Fruit fly (Drosophila melanogaster) whole organism: ENCODE measurements around the gene Uggt.

Experiments used
- CG8478 ChIP-seq: fragments of >200 bp; optimal IDR thresholded peaks from 2 replicates; lab custom pipeline; 2018; ENCODE audit warnings: inconsistent platforms
- Dll ChIP-seq: fragments of >200 bp; optimal IDR thresholded peaks from 2 replicates; lab custom pipeline; 2017
- EcR ChIP-seq, 2 experiments: fragments of >200 bp; optimal IDR thresholded peaks; 2 replicates each; lab custom pipeline; 2017; ENCODE audit warnings: missing biosample characterization in 2 of 2, missing genetic modification characterization in 2 of 2, missing genetic modification reagents in 2 of 2

- TF ChIP-seq EcR (GFP tag; optimal IDR thresholded peaks at IDR 0.05; lab: Kevin White, UChicago) = no peak
- no peak for TF ChIP-seq Dll (lab: Kevin White, UChicago)
- no peak for TF ChIP-seq CG8478
Measured at dm6 chr3L:18914100-18914683, 41.6 kb downstream of the Uggt start, which contains the start of gene COX6AL2.
